Worm (Caenorhabditis elegans) whole organism, late embryonic: ENCODE data around the gene B0244.9.

Experiments
- C38D4.7 ChIP-seq: fragments of 200-800 bp; sonication (Bioruptor generic); optimal IDR thresholded peaks from 2 replicates; lab custom pipeline; 2018; ENCODE audit warnings: mild to moderate bottlenecking, missing genetic modification characterization, moderate library complexity, missing compliant biosample characterization
- F13H6.1 ChIP-seq: sonication (generic microtip); optimal IDR thresholded peaks from 2 replicates; lab custom pipeline; 2016; ENCODE audit warnings: missing genetic modification characterization, missing compliant biosample characterization
- K02D7.2 ChIP-seq: sonication (generic microtip); optimal IDR thresholded peaks from 2 replicates; lab custom pipeline; 2017; ENCODE audit warnings: mild to moderate bottlenecking, missing genetic modification characterization, missing compliant biosample characterization
- K09A11.1 ChIP-seq: sonication (generic microtip); optimal IDR thresholded peaks from 2 replicates; lab custom pipeline; 2017; ENCODE audit warnings: antibody characterized with exemption, mild to moderate bottlenecking, missing genetic modification characterization, missing compliant biosample characterization; ENCODE audit not compliant: insufficient read depth
- ahr-1 ChIP-seq: sonication (generic microtip); optimal IDR thresholded peaks from 2 replicates; lab custom pipeline; 2016; ENCODE audit warnings: missing genetic modification characterization, missing compliant biosample characterization
- ama-1 ChIP-seq: fragments of 150-350 bp; optimal IDR thresholded peaks from 2 replicates; lab custom pipeline; 2014
- ceh-14 ChIP-seq: sonication (generic microtip); optimal IDR thresholded peaks from 2 replicates; lab custom pipeline; 2016; ENCODE audit warnings: missing genotype, missing genetic modification characterization, missing compliant biosample characterization
- ceh-19 ChIP-seq: fragments of 200-800 bp; sonication (Bioruptor generic); optimal IDR thresholded peaks from 2 replicates; lab custom pipeline; 2018; ENCODE audit warnings: mild to moderate bottlenecking, missing genetic modification characterization, missing compliant biosample characterization
- ceh-2 ChIP-seq: sonication (generic microtip); optimal IDR thresholded peaks from 2 replicates; lab custom pipeline; 2016; ENCODE audit warnings: missing genotype, missing genetic modification characterization, missing compliant biosample characterization
- ceh-30 ChIP-seq: fragments of 150-350 bp; optimal IDR thresholded peaks from 2 replicates; lab custom pipeline; 2014; ENCODE audit warnings: missing biosample characterization, missing genetic modification characterization
- ceh-31 ChIP-seq: sonication (generic microtip); optimal IDR thresholded peaks from 2 replicates; lab custom pipeline; 2016; ENCODE audit warnings: missing genetic modification characterization, missing compliant biosample characterization
- ceh-45 ChIP-seq: fragments of 200-800 bp; sonication (Bioruptor generic); IDR thresholded peaks from 2 replicates; pipeline ENCODE4 v1.3.6; 2022; ENCODE audit warnings: missing genetic modification reagents, missing genetic modification characterization, missing compliant biosample characterization
- ceh-48 ChIP-seq: sonication (generic microtip); optimal IDR thresholded peaks from 2 replicates; lab custom pipeline; 2016; ENCODE audit warnings: missing genetic modification characterization, inconsistent platforms, missing compliant biosample characterization
- ceh-9 ChIP-seq: sonication (generic microtip); optimal IDR thresholded peaks from 2 replicates; lab custom pipeline; 2016; ENCODE audit warnings: mild to moderate bottlenecking, missing genetic modification characterization, inconsistent platforms, missing compliant biosample characterization
- elt-2 ChIP-seq: sonication (generic microtip); optimal IDR thresholded peaks from 2 replicates; lab custom pipeline; 2016; ENCODE audit warnings: missing genetic modification reagents, missing genetic modification characterization, missing compliant biosample characterization
- eyg-1 ChIP-seq: sonication (generic microtip); optimal IDR thresholded peaks from 2 replicates; lab custom pipeline; 2016; ENCODE audit warnings: missing genotype, missing genetic modification characterization, missing compliant biosample characterization
- fax-1 ChIP-seq: sonication (generic microtip); optimal IDR thresholded peaks from 2 replicates; lab custom pipeline; 2016; ENCODE audit warnings: missing genotype, missing genetic modification characterization, missing compliant biosample characterization
- fkh-10 ChIP-seq: fragments of 150-350 bp; optimal IDR thresholded peaks from 2 replicates; lab custom pipeline; 2014; ENCODE audit warnings: missing biosample characterization, missing genetic modification reagents, missing genetic modification characterization
- fkh-6 ChIP-seq: sonication (generic microtip); optimal IDR thresholded peaks from 2 replicates; lab custom pipeline; 2016; ENCODE audit warnings: missing genetic modification characterization, missing compliant biosample characterization
- gmeb-2 ChIP-seq: sonication (generic microtip); optimal IDR thresholded peaks from 2 replicates; lab custom pipeline; 2016; ENCODE audit warnings: missing genetic modification characterization, inconsistent platforms, missing compliant biosample characterization
- hlh-13 ChIP-seq: fragments of 200-800 bp; sonication (Bioruptor generic); optimal IDR thresholded peaks from 2 replicates; lab custom pipeline; 2018; ENCODE audit warnings: mild to moderate bottlenecking, missing genetic modification characterization, missing compliant biosample characterization
- hlh-30 ChIP-seq: sonication (generic microtip); optimal IDR thresholded peaks from 2 replicates; lab custom pipeline; 2017; ENCODE audit warnings: antibody characterized with exemption, missing genetic modification characterization, missing compliant biosample characterization; ENCODE audit not compliant: insufficient read depth
- lim-6 ChIP-seq: sonication (generic microtip); optimal IDR thresholded peaks from 2 replicates; lab custom pipeline; 2016; ENCODE audit warnings: missing genetic modification characterization, missing compliant biosample characterization
- lin-11 ChIP-seq: fragments of 200-800 bp; sonication (Bioruptor generic); optimal IDR thresholded peaks from 2 replicates; lab custom pipeline; 2018; ENCODE audit warnings: mild to moderate bottlenecking, missing genetic modification characterization, missing compliant biosample characterization
- madf-2 ChIP-seq: sonication (generic microtip); optimal IDR thresholded peaks from 2 replicates; lab custom pipeline; 2017; ENCODE audit warnings: missing genetic modification characterization, missing compliant biosample characterization
- nfya-1 ChIP-seq: sonication (generic microtip); optimal IDR thresholded peaks from 2 replicates; lab custom pipeline; 2017; ENCODE audit warnings: missing genetic modification characterization, mild to moderate bottlenecking, missing compliant biosample characterization, antibody characterized with exemption, moderate library complexity
- odd-2 ChIP-seq: sonication (generic microtip); optimal IDR thresholded peaks from 2 replicates; lab custom pipeline; 2017; ENCODE audit warnings: antibody characterized with exemption, mild to moderate bottlenecking, missing genetic modification characterization, missing compliant biosample characterization
- pat-9 ChIP-seq: fragments of 200-800 bp; sonication (Bioruptor generic); optimal IDR thresholded peaks from 2 replicates; lab custom pipeline; 2018; ENCODE audit warnings: mild to moderate bottlenecking, missing genetic modification characterization, moderate library complexity, missing compliant biosample characterization
- pha-2 ChIP-seq: sonication (generic microtip); optimal IDR thresholded peaks from 2 replicates; lab custom pipeline; 2017; ENCODE audit warnings: mild to moderate bottlenecking, missing genetic modification characterization, missing compliant biosample characterization
- pha-4 ChIP-seq: fragments of 150-350 bp; optimal IDR thresholded peaks from 2 replicates; lab custom pipeline; 2018; ENCODE audit warnings: missing biosample characterization, missing genetic modification reagents, missing genetic modification characterization
- rnt-1 ChIP-seq: sonication (generic microtip); optimal IDR thresholded peaks from 2 replicates; lab custom pipeline; 2016; ENCODE audit warnings: missing genetic modification characterization, missing compliant biosample characterization
- sdc-2 ChIP-seq: sonication (generic microtip); optimal IDR thresholded peaks from 2 replicates; lab custom pipeline; 2016; ENCODE audit warnings: missing genotype, missing genetic modification characterization, missing compliant biosample characterization
- sox-4 ChIP-seq: sonication (generic microtip); optimal IDR thresholded peaks from 2 replicates; lab custom pipeline; 2017; ENCODE audit warnings: mild to moderate bottlenecking, missing genetic modification characterization, inconsistent platforms, missing compliant biosample characterization
- syd-9 ChIP-seq: sonication (generic microtip); optimal IDR thresholded peaks from 2 replicates; lab custom pipeline; 2016; ENCODE audit warnings: mild to moderate bottlenecking, missing genetic modification characterization, moderate library complexity, missing compliant biosample characterization
- tbx-2 ChIP-seq: sonication (generic microtip); optimal IDR thresholded peaks from 2 replicates; lab custom pipeline; 2016; ENCODE audit warnings: missing genetic modification characterization, missing compliant biosample characterization
- tbx-7 ChIP-seq: sonication (generic microtip); optimal IDR thresholded peaks from 2 replicates; lab custom pipeline; 2016; ENCODE audit warnings: missing genotype, missing genetic modification characterization, missing compliant biosample characterization
- unc-42 ChIP-seq: sonication (generic microtip); optimal IDR thresholded peaks from 2 replicates; lab custom pipeline; 2016; ENCODE audit warnings: missing genotype, missing genetic modification characterization, missing compliant biosample characterization
- unc-55 ChIP-seq: sonication (generic microtip); optimal IDR thresholded peaks from 2 replicates; lab custom pipeline; 2017; ENCODE audit warnings: missing biosample characterization, missing genetic modification reagents, missing genetic modification characterization
- unc-86 ChIP-seq: sonication (generic microtip); optimal IDR thresholded peaks from 2 replicates; lab custom pipeline; 2016; ENCODE audit warnings: missing genetic modification characterization, missing compliant biosample characterization
- ztf-16 ChIP-seq: sonication (generic microtip); optimal IDR thresholded peaks from 2 replicates; lab custom pipeline; 2017; ENCODE audit warnings: missing genetic modification characterization, missing compliant biosample characterization

Gene B0244.9

DNA sequence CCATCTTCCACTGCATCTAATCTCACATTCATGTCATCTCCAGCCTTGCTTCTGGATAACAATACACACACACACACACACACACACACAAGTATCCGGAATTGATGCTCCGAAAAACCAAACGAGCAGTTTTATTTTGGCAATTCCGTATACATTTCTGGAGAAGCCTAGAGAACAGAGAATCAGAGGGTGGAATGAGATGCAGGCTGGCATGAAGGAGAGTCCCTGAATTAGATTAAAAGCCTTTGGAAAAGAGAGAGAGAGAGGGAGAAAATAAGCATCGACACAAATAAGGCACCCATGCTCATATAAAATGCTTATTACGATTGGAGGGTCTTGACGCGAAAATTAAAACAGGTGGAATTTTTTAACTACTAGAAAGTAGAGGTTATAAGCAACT is 29.9 kb upstream of the B0244.9 start:
- no peak for TF ChIP-seq tbx-2 (tag; lab: Kevin White, UChicago)
- TF ChIP-seq ceh-19, result no peak
- TF ChIP-seq ceh-31 (tag; lab: Kevin White, UChicago), result peak; percentile 13
- peak; percentile 73 for TF ChIP-seq unc-42 (tag; lab: Kevin White, UChicago)

- TF ChIP-seq fkh-10 (GFP tag; lab: Kevin White, UChicago) (no peak), ceh-45 (GFP tag; lab: Robert Waterston, UW) (no peak), hlh-13 (no peak), unc-86 (tag; lab: Kevin White, UChicago) (no peak), sdc-2 (no peak), pha-2 (tag; lab: Kevin White, UChicago) (no peak), ceh-48 (tag; lab: Kevin White, UChicago) (no peak), syd-9 (tag; lab: Kevin White, UChicago) (no peak), gmeb-2 (tag; lab: Kevin White, UChicago) (no peak), rnt-1 (tag; lab: Kevin White, UChicago) (no peak), ceh-19 (no peak), ceh-2 (tag; lab: Kevin White, UChicago) (no peak), tbx-7 (tag; lab: Kevin White, UChicago) (no peak), ceh-31 (tag; lab: Kevin White, UChicago) (no peak)
Observed at ce11 chrIII:5758519-5759099, 27.8 kb upstream of the B0244.9 start.

- TF ChIP-seq unc-42 (tag; lab: Kevin White, UChicago), result peak; percentile 23
- no peak for TF ChIP-seq lim-6
Observed at ce11 chrIII:5757492-5758045, 26.7 kb upstream of the B0244.9 start.

ce11 chrIII:5755204-5755603 is 24.4 kb upstream of the B0244.9 start, which contains the start of gene ida-1:
TSS of gene ida-1 (plus strand) at chrIII:5755539.
- TF ChIP-seq K09A11.1 (no peak), unc-55 (GFP tag; lab: Kevin White, UChicago) (peak; percentile 36), hlh-30 (tag; lab: Kevin White, UChicago) (no peak), madf-2 (tag; lab: Kevin White, UChicago) (no peak), ceh-14 (tag; lab: Kevin White, UChicago) (no peak), ahr-1 (tag; lab: Kevin White, UChicago) (no peak), syd-9 (tag; lab: Kevin White, UChicago) (no peak), hlh-13 (peak; percentile 3), sox-4 (tag; lab: Kevin White, UChicago) (no peak), pha-4 (no peak), ztf-16 (tag; lab: Kevin White, UChicago) (no peak), nfya-1 (tag; lab: Kevin White, UChicago) (peak; percentile 36), fkh-6 (tag; lab: Kevin White, UChicago) (no peak)

- TF ChIP-seq ceh-30 (tag; lab: Kevin White, UChicago) (no peak), F13H6.1 (tag; lab: Kevin White, UChicago) (no peak), elt-2 (tag; lab: Kevin White, UChicago) (no peak), odd-2 (tag; lab: Kevin White, UChicago) (no peak), sox-4 (tag; lab: Kevin White, UChicago) (no peak), ahr-1 (tag; lab: Kevin White, UChicago) (no peak), ama-1 (lab: Kevin White, UChicago) (no peak), fax-1 (no peak), lin-11 (tag; lab: Kevin White, UChicago) (no peak), ceh-9 (tag; lab: Kevin White, UChicago) (no peak), K02D7.2 (tag; lab: Kevin White, UChicago) (no peak), gmeb-2 (tag; lab: Kevin White, UChicago) (no peak), fkh-6 (tag; lab: Kevin White, UChicago) (no peak), pat-9 (no peak), C38D4.7 (GFP tag; lab: Kevin White, UChicago) (no peak), ztf-16 (tag; lab: Kevin White, UChicago) (no peak), eyg-1 (no peak)
Observed at ce11 chrIII:5750503-5750902, 19.7 kb upstream of the B0244.9 start.
